Fruit fly (Drosophila melanogaster) whole organism, embryonic: ENCODE measurements around the gene Gr98c.

Experiments used
- Bgb ChIP-seq: fragments of 200-800 bp; sonication (Bioruptor generic); IDR thresholded peaks from 2 replicates; pipeline ENCODE4 v1.3.6; 2022; ENCODE audit warnings: missing biosample characterization, missing genetic modification characterization; ENCODE audit not compliant: partially characterized antibody
- Blimp-1 ChIP-seq: fragments of 200-800 bp; sonication (Bioruptor generic); optimal IDR thresholded peaks from 3 replicates; lab custom pipeline; 2018; ENCODE audit warnings: missing biosample characterization, missing genetic modification characterization, mild to moderate bottlenecking, moderate library complexity, missing genetic modification reagents
- BtbVII ChIP-seq: fragments of 200-800 bp; sonication (Bioruptor generic); optimal IDR thresholded peaks from 3 replicates; lab custom pipeline; 2017; ENCODE audit warnings: missing biosample characterization, mild to moderate bottlenecking, missing genetic modification characterization
- C15 ChIP-seq: fragments of 200-800 bp; sonication (Bioruptor generic); IDR thresholded peaks from 3 replicates; pipeline ENCODE4 v1.3.6; 2022; ENCODE audit warnings: missing biosample characterization, missing genetic modification characterization
- CG10267 ChIP-seq: fragments of 200-800 bp; sonication (Bioruptor generic); optimal IDR thresholded peaks from 2 replicates; lab custom pipeline; 2018; ENCODE audit warnings: missing biosample characterization, mild to moderate bottlenecking, missing genetic modification characterization, moderate library complexity
- CG12071 ChIP-seq: fragments of 200-800 bp; sonication (Bioruptor generic); optimal IDR thresholded peaks from 3 replicates; lab custom pipeline; 2018; ENCODE audit warnings: missing biosample characterization, mild to moderate bottlenecking, missing genetic modification characterization
- CG12769 ChIP-seq: fragments of 200-800 bp; sonication (Bioruptor generic); optimal IDR thresholded peaks from 2 replicates; lab custom pipeline; 2019; ENCODE audit warnings: missing biosample characterization, mild to moderate bottlenecking, missing genetic modification characterization, moderate library complexity
- CG14860 ChIP-seq: fragments of 200-800 bp; sonication (Bioruptor generic); IDR thresholded peaks from 3 replicates; pipeline ENCODE4 v1.3.6; 2022; ENCODE audit warnings: missing biosample characterization, missing genetic modification characterization; ENCODE audit not compliant: partially characterized antibody
- CG16863 ChIP-seq: fragments of 200-800 bp; sonication (Bioruptor generic); optimal IDR thresholded peaks from 3 replicates; lab custom pipeline; 2016; ENCODE audit warnings: missing biosample characterization, missing genetic modification characterization
- CG17829 ChIP-seq: fragments of 200-800 bp; optimal IDR thresholded peaks from 2 replicates; lab custom pipeline; 2019; ENCODE audit warnings: missing biosample characterization, mild to moderate bottlenecking, missing genetic modification characterization, moderate library complexity
- CG34422 ChIP-seq: fragments of 200-800 bp; sonication (Bioruptor generic); IDR thresholded peaks from 3 replicates; pipeline ENCODE4 v1.3.6; 2022; ENCODE audit warnings: missing biosample characterization, missing genetic modification characterization
- CG5245 ChIP-seq: fragments of 200-800 bp; sonication (Bioruptor generic); optimal IDR thresholded peaks from 3 replicates; lab custom pipeline; 2016; ENCODE audit warnings: missing biosample characterization, missing genetic modification characterization
- CG6765 ChIP-seq: fragments of 200-800 bp; sonication (Bioruptor generic); optimal IDR thresholded peaks from 3 replicates; lab custom pipeline; 2017; ENCODE audit warnings: missing biosample characterization, mild to moderate bottlenecking, missing genetic modification characterization
- CG7357 ChIP-seq: fragments of 200-800 bp; sonication (Bioruptor generic); IDR thresholded peaks from 3 replicates; pipeline ENCODE4 v1.3.6; 2022; ENCODE audit warnings: missing biosample characterization, missing genetic modification characterization
- CG7928 ChIP-seq: fragments of 200-800 bp; sonication (Bioruptor generic); optimal IDR thresholded peaks from 2 replicates; lab custom pipeline; 2017; ENCODE audit warnings: missing biosample characterization, mild to moderate bottlenecking, missing genetic modification characterization
- CG8290 ChIP-seq, 3 experiments: fragments of 200-800 bp; sonication (Bioruptor generic); optimal IDR thresholded peaks; 2 replicates each; lab custom pipeline; 2016 to 2019; ENCODE audit warnings: missing biosample characterization in 3 of 3, missing genetic modification characterization in 3 of 3, mild to moderate bottlenecking in 2 of 3, moderate library complexity in 1 of 3
- CG9437 ChIP-seq: fragments of 200-800 bp; sonication (Bioruptor generic); optimal IDR thresholded peaks from 2 replicates; lab custom pipeline; 2018; ENCODE audit warnings: missing biosample characterization, mild to moderate bottlenecking, missing genetic modification characterization
- CG9797 ChIP-seq: fragments of 200-800 bp; sonication (Bioruptor generic); optimal IDR thresholded peaks from 3 replicates; lab custom pipeline; 2018; ENCODE audit warnings: missing biosample characterization, mild to moderate bottlenecking, missing genetic modification characterization
- CrebB ChIP-seq: fragments of 200-800 bp; sonication (Bioruptor generic); optimal IDR thresholded peaks from 3 replicates; lab custom pipeline; 2018; ENCODE audit warnings: missing biosample characterization, mild to moderate bottlenecking, missing genetic modification characterization
- Dad ChIP-seq: fragments of 200-800 bp; sonication (Bioruptor generic); optimal IDR thresholded peaks from 3 replicates; lab custom pipeline; 2016; ENCODE audit warnings: missing biosample characterization, missing genetic modification characterization
- Dip3 ChIP-seq: fragments of 200-800 bp; sonication (Bioruptor generic); optimal IDR thresholded peaks from 3 replicates; lab custom pipeline; 2016; ENCODE audit warnings: missing biosample characterization, missing genetic modification characterization
- ERR ChIP-seq: fragments of 200-800 bp; sonication (Bioruptor generic); optimal IDR thresholded peaks from 2 replicates; lab custom pipeline; 2016; ENCODE audit warnings: missing biosample characterization, missing genetic modification characterization
- Hr3 ChIP-seq: fragments of 200-800 bp; sonication (Bioruptor generic); optimal IDR thresholded peaks from 3 replicates; lab custom pipeline; 2016; ENCODE audit warnings: missing biosample characterization, missing genetic modification characterization
- Mad ChIP-seq: fragments of 200-800 bp; sonication (Bioruptor generic); optimal IDR thresholded peaks from 2 replicates; lab custom pipeline; 2016; ENCODE audit warnings: missing biosample characterization, missing genetic modification characterization
- NC2β ChIP-seq: fragments of 200-800 bp; sonication (Bioruptor generic); optimal IDR thresholded peaks from 2 replicates; lab custom pipeline; 2016; ENCODE audit warnings: missing biosample characterization, missing genetic modification characterization
- Nf-YB ChIP-seq: fragments of 200-800 bp; sonication (Bioruptor generic); optimal IDR thresholded peaks from 3 replicates; lab custom pipeline; 2019; ENCODE audit warnings: missing biosample characterization, mild to moderate bottlenecking, missing genetic modification characterization, moderate library complexity
- Oli ChIP-seq: fragments of 200-800 bp; sonication (Bioruptor generic); optimal IDR thresholded peaks from 2 replicates; lab custom pipeline; 2018; ENCODE audit warnings: missing biosample characterization, mild to moderate bottlenecking, missing genetic modification characterization, moderate library complexity
- Pdp1 ChIP-seq, 2 experiments: fragments of 200-800 bp; sonication (Bioruptor generic); optimal IDR thresholded peaks; 3 replicates each; lab custom pipeline; 2016; ENCODE audit warnings: missing biosample characterization in 2 of 2, missing genetic modification characterization in 2 of 2, mild to moderate bottlenecking in 1 of 2, moderate library complexity in 1 of 2
- Tbp ChIP-seq: fragments of >200 bp; optimal IDR thresholded peaks from 2 replicates; lab custom pipeline; 2018; ENCODE audit warnings: missing biosample characterization, missing genetic modification characterization
- Trl ChIP-seq, 3 experiments: fragments of >200 bp in 2 of 3; fragments of 200-800 bp in 1 of 3; sonication (Bioruptor generic) in 1 of 3; optimal IDR thresholded peaks; 2 replicates in 1 of 3; 3 replicates in 2 of 3; lab custom pipeline; 2016 to 2017; ENCODE audit warnings: missing biosample characterization in 1 of 3, missing genetic modification characterization in 1 of 3
- aop ChIP-seq: fragments of 200-800 bp; sonication (Bioruptor generic); IDR thresholded peaks from 2 replicates; pipeline ENCODE4 v1.3.6; 2022; ENCODE audit warnings: missing biosample characterization, missing genetic modification characterization
- ase ChIP-seq: fragments of 200-800 bp; sonication (Bioruptor generic); IDR thresholded peaks from 3 replicates; pipeline ENCODE4 v1.3.6; 2022; ENCODE audit warnings: missing biosample characterization, missing genetic modification characterization
- btn ChIP-seq: fragments of 200-800 bp; sonication (Bioruptor generic); optimal IDR thresholded peaks from 2 replicates; lab custom pipeline; 2016; ENCODE audit warnings: missing biosample characterization, missing genetic modification characterization
- chm ChIP-seq: fragments of 200-800 bp; sonication (Bioruptor generic); IDR thresholded peaks from 2 replicates; pipeline ENCODE4 v1.3.6; 2022; ENCODE audit warnings: missing biosample characterization, missing genetic modification characterization
- dmrt11E ChIP-seq: fragments of 200-800 bp; sonication (Bioruptor generic); optimal IDR thresholded peaks from 3 replicates; lab custom pipeline; 2018; ENCODE audit warnings: missing biosample characterization, mild to moderate bottlenecking, missing genetic modification characterization, moderate library complexity
- esg ChIP-seq: fragments of 200-800 bp; sonication (Bioruptor generic); conservative IDR thresholded peaks from 2 replicates; pipeline ENCODE4 v1.3.6; 2022; ENCODE audit warnings: missing biosample characterization, missing genetic modification characterization
- eve ChIP-seq, 2 experiments: fragments of >200 bp; optimal IDR thresholded peaks; 2 replicates each; lab custom pipeline; 2017; ENCODE audit warnings: missing biosample characterization in 2 of 2, missing genetic modification characterization in 2 of 2
- ewg ChIP-seq: fragments of 200-800 bp; sonication (Bioruptor generic); optimal IDR thresholded peaks from 3 replicates; lab custom pipeline; 2017; ENCODE audit warnings: mild to moderate bottlenecking, missing biosample characterization, missing genetic modification reagents, missing genetic modification characterization
- fd64A ChIP-seq: fragments of 200-800 bp; sonication (Bioruptor generic); optimal IDR thresholded peaks from 3 replicates; lab custom pipeline; 2018; ENCODE audit warnings: missing biosample characterization, mild to moderate bottlenecking, missing genetic modification characterization
- ind ChIP-seq: fragments of 200-800 bp; sonication (Bioruptor generic); optimal IDR thresholded peaks from 3 replicates; lab custom pipeline; 2016; ENCODE audit warnings: missing biosample characterization, missing genetic modification characterization
- lmd ChIP-seq: fragments of 200-800 bp; sonication (Bioruptor generic); IDR thresholded peaks from 2 replicates; pipeline ENCODE4 v1.3.6; 2022; ENCODE audit warnings: missing biosample characterization, missing genetic modification characterization
- nom ChIP-seq: fragments of 200-800 bp; sonication (Bioruptor generic); optimal IDR thresholded peaks from 2 replicates; lab custom pipeline; 2017; ENCODE audit warnings: missing biosample characterization, missing genetic modification characterization, mild to moderate bottlenecking, moderate library complexity, missing genetic modification reagents
- onecut ChIP-seq: fragments of 200-800 bp; sonication (Bioruptor generic); IDR thresholded peaks from 2 replicates; pipeline ENCODE4 v1.3.6; 2022; ENCODE audit warnings: missing biosample characterization, missing genetic modification characterization
- ranshi ChIP-seq: fragments of 200-800 bp; sonication (Bioruptor generic); IDR thresholded peaks from 2 replicates; pipeline ENCODE4 v1.3.6; 2022; ENCODE audit warnings: missing biosample characterization, missing genetic modification characterization
- shn ChIP-seq: fragments of 200-800 bp; sonication (Bioruptor generic); optimal IDR thresholded peaks from 3 replicates; lab custom pipeline; 2016; ENCODE audit warnings: missing biosample characterization, missing genetic modification characterization
- sob ChIP-seq: fragments of 200-800 bp; sonication (Bioruptor generic); IDR thresholded peaks from 2 replicates; pipeline ENCODE4 v1.3.6; 2022; ENCODE audit warnings: missing biosample characterization, missing genetic modification characterization
- tap ChIP-seq: fragments of 200-800 bp; optimal IDR thresholded peaks from 3 replicates; lab custom pipeline; 2019; ENCODE audit warnings: missing biosample characterization, mild to moderate bottlenecking, missing genetic modification characterization, moderate library complexity
- tx ChIP-seq: fragments of 200-800 bp; sonication (Bioruptor generic); optimal IDR thresholded peaks from 2 replicates; lab custom pipeline; 2016; ENCODE audit warnings: missing biosample characterization, missing genetic modification characterization
- vvl ChIP-seq: fragments of 200-800 bp; sonication (Bioruptor generic); IDR thresholded peaks from 2 replicates; pipeline ENCODE4 v1.3.6; 2022; ENCODE audit warnings: missing biosample characterization, missing genetic modification characterization
- z ChIP-seq: fragments of 200-800 bp; sonication (Bioruptor generic); IDR thresholded peaks from 3 replicates; pipeline ENCODE4 v1.3.6; 2022; ENCODE audit warnings: missing biosample characterization, missing genetic modification characterization

Gene Gr98c

DNA sequence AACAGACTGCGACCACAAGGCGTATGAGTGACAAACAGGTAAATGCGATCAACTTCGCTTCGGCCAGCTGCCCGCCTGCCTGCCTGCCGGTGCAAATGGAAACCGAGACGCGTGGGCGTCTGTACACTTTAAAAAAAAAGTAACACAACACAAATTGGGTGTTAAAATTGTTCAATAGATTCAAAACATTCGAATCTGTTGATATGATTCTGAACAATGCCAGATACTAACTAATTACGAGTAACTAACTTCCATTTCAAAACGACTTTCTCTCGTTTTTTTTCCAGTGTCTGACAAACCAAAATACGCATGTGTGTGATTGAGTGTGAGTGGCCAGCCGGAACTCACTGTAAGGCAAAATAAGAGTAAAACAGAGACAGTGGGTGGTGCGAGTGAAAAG lies 25.5 kb downstream of the Gr98c start (continued):
- TF ChIP-seq btn = peak; percentile 90
- TF ChIP-seq ERR (GFP tag; lab: Kevin White, UChicago) = peak; percentile 88
- TF ChIP-seq CG6765 (GFP tag; lab: Kevin White, UChicago) = peak; percentile 67
- peak; percentile 91 for TF ChIP-seq esg
- TF ChIP-seq CG9437 (GFP tag; lab: Kevin White, UChicago) = peak; percentile 50
- TF ChIP-seq BtbVII (GFP tag; lab: Kevin White, UChicago) = peak; percentile 88
- peak; percentile 85 for TF ChIP-seq CG12769 (tag; lab: Kevin White, UChicago)
- no peak for TF ChIP-seq dmrt11E (tag; lab: Kevin White, UChicago)
- TF ChIP-seq Pdp1 (GFP tag; optimal IDR thresholded peaks at IDR 0.05; lab: Kevin White, UChicago) = peak; percentile 79 to 85
- TF ChIP-seq Tbp (GFP tag; lab: Kevin White, UChicago) = no peak
- TF ChIP-seq ase (GFP tag; lab: Robert Waterston, UW) = peak; percentile 73; the same call in 2 of the 3 replicates
- TF ChIP-seq Mad (GFP tag; lab: Kevin White, UChicago) = peak; percentile 53
- no peak for TF ChIP-seq Blimp-1
- peak; percentile 77 for TF ChIP-seq CG16863 (GFP tag; lab: Kevin White, UChicago)
- peak; percentile 72 for TF ChIP-seq CG7928 (GFP tag; lab: Kevin White, UChicago)
- peak; percentile 90 for TF ChIP-seq tap (tag; lab: Kevin White, UChicago)
- TF ChIP-seq chm = peak; percentile 70; the same call in 1 of the 2 replicates
- peak; percentile 24 for TF ChIP-seq NC2β (GFP tag; lab: Kevin White, UChicago)
- peak; percentile 59 for TF ChIP-seq CG8290 (GFP tag; optimal IDR thresholded peaks at IDR 0.05; lab: Kevin White, UChicago)
- peak in 1 of 2 experiments; percentile 72 for TF ChIP-seq CG8290 (tag; optimal IDR thresholded peaks at IDR 0.05; lab: Kevin White, UChicago)
- peak; percentile 23 for TF ChIP-seq Nf-YB (GFP tag; lab: Kevin White, UChicago)
- TF ChIP-seq CG12071 (GFP tag; lab: Kevin White, UChicago) = peak; percentile 93
- peak; percentile 77; the same call in 2 of the 3 replicates for TF ChIP-seq CG7357 (GFP tag; lab: Robert Waterston, UW)
- TF ChIP-seq fd64A (GFP tag; lab: Kevin White, UChicago) = peak; percentile 69
- TF ChIP-seq CG34422 (GFP tag; lab: Robert Waterston, UW) = peak; percentile 91
- peak; percentile 70 for TF ChIP-seq CG5245 (GFP tag; lab: Kevin White, UChicago)
- TF ChIP-seq z = peak; percentile 75; the same call in 2 of the 3 replicates
- peak; percentile 95 for TF ChIP-seq vvl
- no peak for TF ChIP-seq aop
- peak; percentile 90 for TF ChIP-seq lmd
- peak; percentile 94 for TF ChIP-seq sob (GFP tag; lab: Robert Waterston, UW)
- no peak for TF ChIP-seq Trl (optimal IDR thresholded peaks at IDR 0.05; lab: Kevin White, UChicago)
- peak; percentile 82 for TF ChIP-seq Trl (GFP tag; optimal IDR thresholded peaks at IDR 0.05; lab: Kevin White, UChicago)
- peak; percentile 70 for TF ChIP-seq Hr3
- peak; percentile 93 for TF ChIP-seq ind (GFP tag; lab: Kevin White, UChicago)
- peak; percentile 90 for TF ChIP-seq Dip3
- TF ChIP-seq CrebB (tag; lab: Kevin White, UChicago) = peak; percentile 25
- TF ChIP-seq Bgb = no peak
- peak; percentile 76; the same call in 2 of the 3 replicates for TF ChIP-seq C15
- peak; percentile 68 for TF ChIP-seq shn (GFP tag; lab: Kevin White, UChicago)
- TF ChIP-seq Dad (GFP tag; lab: Kevin White, UChicago) = peak; percentile 90
- TF ChIP-seq ranshi (GFP tag; lab: Robert Waterston, UW) = peak; percentile 88
- no peak for TF ChIP-seq CG14860 (GFP tag; lab: Robert Waterston, UW)
- no peak for TF ChIP-seq eve (GFP tag; optimal IDR thresholded peaks at IDR 0.05; lab: Kevin White, UChicago)
- peak; percentile 77 for TF ChIP-seq Oli
- peak; percentile 65 for TF ChIP-seq tx (GFP tag; lab: Kevin White, UChicago)
- TF ChIP-seq onecut = peak; percentile 82
- peak; percentile 49 for TF ChIP-seq ewg (GFP tag; lab: Kevin White, UChicago)
- TF ChIP-seq CG10267 (tag; lab: Kevin White, UChicago) = peak; percentile 74
- TF ChIP-seq nom (GFP tag; lab: Kevin White, UChicago) = peak; percentile 28
- TF ChIP-seq CG17829 (tag; lab: Kevin White, UChicago) = peak; percentile 81
- TF ChIP-seq CG9797 (GFP tag; lab: Kevin White, UChicago) = no peak
